Fruit fly (Drosophila melanogaster): ENCODE measurements around the gene mgl.

Gene mgl

DNA sequence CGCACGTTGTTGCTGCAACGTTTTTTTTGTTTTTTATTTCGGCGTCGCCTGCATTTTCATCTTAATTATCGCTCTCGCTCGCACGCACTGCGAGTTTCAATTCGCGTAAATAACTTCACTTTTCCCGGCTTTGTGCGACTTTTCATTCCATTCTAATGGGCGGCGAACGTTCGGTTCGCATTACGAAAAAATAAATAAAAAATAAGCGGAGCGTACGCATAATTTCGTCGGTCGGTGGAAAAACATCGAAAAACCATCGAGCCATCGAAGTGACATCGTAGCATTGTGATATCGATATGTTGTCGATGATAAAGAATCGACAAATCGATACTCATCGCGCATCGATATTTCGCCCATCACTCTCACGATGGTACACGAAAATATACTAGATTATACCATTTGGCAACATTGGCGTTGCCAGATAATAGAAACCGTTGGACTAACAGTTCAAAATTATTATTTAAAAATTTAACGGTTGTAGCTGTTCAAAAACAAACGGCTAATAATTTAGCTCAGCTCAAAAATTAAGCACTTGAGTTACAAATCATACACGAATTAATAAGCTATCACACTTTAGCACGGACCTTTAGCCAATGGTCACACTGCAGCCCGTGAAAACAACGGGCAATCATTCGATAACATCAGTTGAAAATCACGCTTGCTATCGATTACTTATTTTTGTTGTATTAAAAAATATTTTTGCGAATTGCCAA lies 143.8 kb downstream of the mgl start, which contains the start of the genes Zdhhc8 and BCL7-like:
Gene Zdhhc8 (minus strand): TSS at position 232 of the 713 bp plus-strand sequence.
Gene BCL7-like (plus strand): TSS at position 639 of the 713 bp plus-strand sequence.
- TF ChIP-seq br (GFP tag; optimal IDR thresholded peaks at IDR 0.05): no peak
- no peak for TF ChIP-seq pan (optimal IDR thresholded peaks at IDR 0.05)
- TF ChIP-seq fru (GFP tag; optimal IDR thresholded peaks at IDR 0.05): peak; percentile 23
- TF ChIP-seq GATAd (GFP tag; optimal IDR thresholded peaks at IDR 0.05): peak; percentile 17
- peak; percentile 40 for TF ChIP-seq h (GFP tag; optimal IDR thresholded peaks at IDR 0.05)
- no peak for TF ChIP-seq lola (GFP tag; optimal IDR thresholded peaks at IDR 0.05)
- peak; percentile 28 for TF ChIP-seq HLH106 (tag; optimal IDR thresholded peaks at IDR 0.05)
- peak; percentile 8 for TF ChIP-seq ey (GFP tag; optimal IDR thresholded peaks at IDR 0.05)
- no peak for TF ChIP-seq Mio (GFP tag; optimal IDR thresholded peaks at IDR 0.05)
- peak; percentile 42 for TF ChIP-seq Jra (GFP tag; optimal IDR thresholded peaks at IDR 0.05)
- no peak for TF ChIP-seq usp (GFP tag; optimal IDR thresholded peaks at IDR 0.05)
- peak; percentile 34 for TF ChIP-seq psq (GFP tag; optimal IDR thresholded peaks at IDR 0.05)
- peak; percentile 49 for TF ChIP-seq sv (GFP tag; optimal IDR thresholded peaks at IDR 0.05)
- TF ChIP-seq Rel (GFP tag; optimal IDR thresholded peaks at IDR 0.05): no peak
- no peak for TF ChIP-seq Rel (tag; optimal IDR thresholded peaks at IDR 0.05)
- peak; percentile 24 for TF ChIP-seq Sp1 (GFP tag; optimal IDR thresholded peaks at IDR 0.05)
- TF ChIP-seq Hr78 (GFP tag; optimal IDR thresholded peaks at IDR 0.05): no peak
- TF ChIP-seq N (GFP tag; optimal IDR thresholded peaks at IDR 0.05): no peak
- no peak for TF ChIP-seq CrebA (GFP tag; optimal IDR thresholded peaks at IDR 0.05; ENCODE audit: borderline replicate concordance)
- no peak for TF ChIP-seq sage (GFP tag; optimal IDR thresholded peaks at IDR 0.05)
- TF ChIP-seq foxo (GFP tag; optimal IDR thresholded peaks at IDR 0.05): peak in 1 of 2 experiments; percentile 31

DNA sequence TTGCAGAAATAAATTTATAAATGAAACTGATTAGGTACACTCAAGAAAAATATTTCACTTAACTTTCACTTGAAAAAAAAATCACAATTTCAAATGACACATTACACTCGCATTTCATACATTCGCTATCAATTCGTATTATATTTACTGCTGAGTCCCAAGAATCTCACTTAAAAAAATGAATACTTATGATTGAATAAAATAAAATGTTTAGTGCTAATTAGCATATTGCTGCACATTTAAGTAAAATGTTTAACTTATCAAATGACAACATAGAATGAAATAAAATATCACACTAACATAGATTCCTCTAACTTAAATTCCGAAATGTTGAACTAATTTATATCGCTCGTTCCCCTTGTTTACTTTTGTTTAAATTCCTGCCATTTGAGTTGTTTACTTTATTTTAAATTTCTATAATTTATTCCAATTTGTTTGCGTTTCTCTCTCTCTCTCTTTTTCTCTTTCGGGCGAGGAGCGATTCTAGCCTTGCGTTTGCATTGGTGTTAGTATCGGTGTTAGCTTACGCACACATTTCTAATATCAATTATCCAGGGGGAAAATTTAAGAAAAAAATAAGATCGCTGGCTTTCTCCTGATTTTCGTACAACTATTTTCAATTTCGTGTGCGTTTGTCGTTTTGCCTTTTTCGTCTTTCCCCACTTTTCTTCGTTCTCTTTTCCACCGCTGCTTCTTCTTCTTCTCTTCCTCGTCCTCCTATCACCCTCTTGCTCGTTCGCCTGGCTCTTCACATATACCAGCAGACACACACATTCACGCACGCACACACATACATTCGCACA lies 144.5 kb downstream of the mgl start:
- TF ChIP-seq pan (optimal IDR thresholded peaks at IDR 0.05) (no peak), N (GFP tag; optimal IDR thresholded peaks at IDR 0.05) (no peak), Myc (optimal IDR thresholded peaks at IDR 0.05) (no peak), OdsH (GFP tag; optimal IDR thresholded peaks at IDR 0.05) (no peak), psq (GFP tag; optimal IDR thresholded peaks at IDR 0.05) (peak; percentile 91), Abd-B (GFP tag; optimal IDR thresholded peaks at IDR 0.05) (no peak), brk (GFP tag; optimal IDR thresholded peaks at IDR 0.05) (peak; percentile 60), Hnf4 (GFP tag; optimal IDR thresholded peaks at IDR 0.05) (peak; percentile 43), sage (GFP tag; optimal IDR thresholded peaks at IDR 0.05) (no peak), rgr (GFP tag; optimal IDR thresholded peaks at IDR 0.05) (peak; percentile 60), GATAd (GFP tag; optimal IDR thresholded peaks at IDR 0.05) (no peak), CrebA (GFP tag; optimal IDR thresholded peaks at IDR 0.05; ENCODE audit: borderline replicate concordance) (no peak), Dif (GFP tag; optimal IDR thresholded peaks at IDR 0.05; ENCODE audit: partially characterized antibody) (no peak), Mio (GFP tag; optimal IDR thresholded peaks at IDR 0.05) (no peak), foxo (GFP tag; optimal IDR thresholded peaks at IDR 0.05) (peak in 1 of 2 experiments; percentile 28), br (GFP tag; optimal IDR thresholded peaks at IDR 0.05) (no peak), Jra (GFP tag; optimal IDR thresholded peaks at IDR 0.05) (no peak), CG32264 (GFP tag; optimal IDR thresholded peaks at IDR 0.05) (no peak), CG9705 (GFP tag; optimal IDR thresholded peaks at IDR 0.05) (no peak)

dm6 chrX:9354773-9355172 lies 145.2 kb downstream of the mgl start:
- TF ChIP-seq tai (GFP tag; optimal IDR thresholded peaks at IDR 0.05): no peak
- no peak for TF ChIP-seq sv (GFP tag; optimal IDR thresholded peaks at IDR 0.05)
- no peak for TF ChIP-seq ey (GFP tag; optimal IDR thresholded peaks at IDR 0.05)
- TF ChIP-seq brk (GFP tag; optimal IDR thresholded peaks at IDR 0.05): no peak
- TF ChIP-seq Jra (GFP tag; optimal IDR thresholded peaks at IDR 0.05): no peak
- TF ChIP-seq N (GFP tag; optimal IDR thresholded peaks at IDR 0.05): no peak
- TF ChIP-seq fru (GFP tag; optimal IDR thresholded peaks at IDR 0.05): no peak
- no peak for TF ChIP-seq dl (GFP tag; optimal IDR thresholded peaks at IDR 0.05; ENCODE audit: insufficient read depth in 1 of 2, partially characterized antibody in 2 of 2)
- TF ChIP-seq usp (GFP tag; optimal IDR thresholded peaks at IDR 0.05): no peak
- TF ChIP-seq dmrt93B (GFP tag; optimal IDR thresholded peaks at IDR 0.05): no peak
